Worm (Caenorhabditis elegans) whole organism, L3 larva: ENCODE measurements around the gene R160.5.

Experiments used
- ama-1 ChIP-seq: fragments of 150-350 bp; optimal IDR thresholded peaks from 2 replicates; lab custom pipeline; 2018
- elt-2 ChIP-seq: sonication (generic microtip); optimal IDR thresholded peaks from 2 replicates; lab custom pipeline; 2016; ENCODE audit warnings: missing genetic modification reagents, mild to moderate bottlenecking, missing genetic modification characterization, missing compliant biosample characterization
- elt-3 ChIP-seq, 3 experiments: fragments of 150-350 bp in 1 of 3; sonication (generic microtip) in 2 of 3; optimal IDR thresholded peaks; 2 replicates in 2 of 3; 4 replicates in 1 of 3; lab custom pipeline; 2014 to 2017; ENCODE audit warnings: missing biosample characterization in 3 of 3, missing genetic modification characterization in 3 of 3
- fkh-10 ChIP-seq: sonication (generic microtip); optimal IDR thresholded peaks from 2 replicates; lab custom pipeline; 2017; ENCODE audit warnings: missing biosample characterization, missing genetic modification reagents, missing genetic modification characterization
- lin-39 ChIP-seq: fragments of 150-350 bp; optimal IDR thresholded peaks from 2 replicates; lab custom pipeline; 2018; ENCODE audit warnings: missing biosample characterization, missing genetic modification reagents, missing genetic modification characterization
- nhr-77 ChIP-seq: fragments of 150-350 bp; optimal IDR thresholded peaks from 2 replicates; lab custom pipeline; 2014; ENCODE audit warnings: missing biosample characterization, missing genetic modification characterization
- snpc-4 ChIP-seq: fragments of 150-350 bp; optimal IDR thresholded peaks from 2 replicates; lab custom pipeline; 2014; ENCODE audit warnings: missing biosample characterization, missing genetic modification characterization

- TF ChIP-seq elt-2 (tag; lab: Kevin White, UChicago) (no peak), lin-39 (tag; lab: Kevin White, UChicago) (no peak), fkh-10 (GFP tag; lab: Kevin White, UChicago) (no peak), ama-1 (lab: Kevin White, UChicago) (no peak), elt-3 (tag; optimal IDR thresholded peaks at IDR 0.05; lab: Kevin White, UChicago) (no peak), nhr-77 (no peak), snpc-4 (tag; lab: Kevin White, UChicago) (no peak)
Measured at ce11 chrX:4386493-4386892, 15.8 kb upstream of the R160.5 start.
